Fruit fly (Drosophila melanogaster): ENCODE results near the gene CG32816.

dm6 chrX:352767-353166 lies 117.8 kb downstream of the CG32816 start, which contains the start of gene CG43182:
- no peak for TF ChIP-seq CG8478 (optimal IDR thresholded peaks at IDR 0.05)
- no peak for TF ChIP-seq Dll (optimal IDR thresholded peaks at IDR 0.05)
- TF ChIP-seq psq (optimal IDR thresholded peaks at IDR 0.05) = no peak
